Fruit fly (Drosophila melanogaster): ENCODE data around the gene CG42268.

- TF ChIP-seq dac (GFP tag; optimal IDR thresholded peaks at IDR 0.05) = no peak
- TF ChIP-seq Sox15 (GFP tag; optimal IDR thresholded peaks at IDR 0.05) = no peak
- peak; percentile 76 for TF ChIP-seq svp (GFP tag)
- peak; percentile 60 for TF ChIP-seq Sox14 (GFP tag; optimal IDR thresholded peaks at IDR 0.05)
- TF ChIP-seq topi (GFP tag; optimal IDR thresholded peaks at IDR 0.05) = peak; percentile 73
- TF ChIP-seq vri (GFP tag; optimal IDR thresholded peaks at IDR 0.05) = peak; percentile 37
- TF ChIP-seq spab (GFP tag; optimal IDR thresholded peaks at IDR 0.05) = peak; percentile 20
- TF ChIP-seq OdsH (GFP tag; optimal IDR thresholded peaks at IDR 0.05) = peak; percentile 15
- TF ChIP-seq Met (GFP tag; optimal IDR thresholded peaks at IDR 0.05) = peak; percentile 69
- peak; percentile 43 for TF ChIP-seq CG7368 (GFP tag; optimal IDR thresholded peaks at IDR 0.05)
- TF ChIP-seq esn (GFP tag; optimal IDR thresholded peaks at IDR 0.05) = peak; percentile 67
- TF ChIP-seq net (GFP tag; optimal IDR thresholded peaks at IDR 0.05) = peak; percentile 10
Measured at dm6 chr3L:9742342-9742741, 17.9 kb downstream of the CG42268 start.
